Worm (Caenorhabditis elegans): ENCODE measurements around the gene F32H5.1.

DNA sequence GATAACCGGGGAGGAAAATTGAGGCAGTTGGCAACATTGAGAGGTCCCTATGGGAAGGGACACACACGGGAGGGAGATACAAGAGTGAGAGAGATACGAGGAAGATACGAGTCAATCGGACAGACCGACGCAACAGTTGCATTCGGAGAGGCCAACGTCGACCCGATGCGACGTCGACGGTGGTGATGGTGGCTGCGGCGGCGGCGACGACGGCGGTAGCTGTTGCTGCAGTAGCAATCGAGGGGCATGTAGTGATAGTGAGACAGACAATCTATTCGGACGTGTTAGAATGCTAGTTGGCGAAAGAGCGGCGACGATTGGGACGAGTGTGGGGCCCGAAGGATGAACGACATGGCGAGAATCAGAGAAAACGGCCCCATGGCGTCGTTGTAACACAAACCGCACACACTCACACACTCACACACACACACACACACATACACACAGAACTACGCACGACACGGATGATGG lies 35.5 kb upstream of the F32H5.1 start:
- TF ChIP-seq elt-1 (tag; optimal IDR thresholded peaks at IDR 0.05), result no peak
- TF ChIP-seq mml-1 (tag; optimal IDR thresholded peaks at IDR 0.05), result no peak
- TF ChIP-seq nhr-11 (tag; optimal IDR thresholded peaks at IDR 0.05), result no peak
